Fruit fly (Drosophila melanogaster) whole organism, embryonic: ENCODE data around the gene sau.

Experiments
- Atf3 ChIP-seq: fragments of 200-800 bp; sonication (Bioruptor generic); optimal IDR thresholded peaks from 3 replicates; lab custom pipeline; 2016; ENCODE audit warnings: missing biosample characterization, missing genetic modification characterization
- Bdp1 ChIP-seq: fragments of 200-800 bp; sonication (Bioruptor generic); optimal IDR thresholded peaks from 3 replicates; lab custom pipeline; 2016; ENCODE audit warnings: missing biosample characterization, missing genetic modification characterization
- Blimp-1 ChIP-seq: fragments of 200-800 bp; sonication (Bioruptor generic); optimal IDR thresholded peaks from 3 replicates; lab custom pipeline; 2018; ENCODE audit warnings: missing biosample characterization, missing genetic modification characterization, mild to moderate bottlenecking, moderate library complexity, missing genetic modification reagents
- CG11093 ChIP-seq: fragments of 200-800 bp; sonication (Bioruptor generic); IDR thresholded peaks from 3 replicates; pipeline ENCODE4 v1.3.6; 2022; ENCODE audit warnings: missing biosample characterization, missing genetic modification characterization
- CG12236 ChIP-seq: fragments of 200-800 bp; sonication (Bioruptor generic); optimal IDR thresholded peaks from 2 replicates; lab custom pipeline; 2016; ENCODE audit warnings: missing biosample characterization, missing genetic modification characterization
- CG12744 ChIP-seq: fragments of 200-800 bp; sonication (Bioruptor generic); optimal IDR thresholded peaks from 2 replicates; lab custom pipeline; 2016; ENCODE audit warnings: missing biosample characterization, missing genetic modification characterization
- CG14014 ChIP-seq: fragments of 200-800 bp; sonication (Bioruptor generic); IDR thresholded peaks from 2 replicates; pipeline ENCODE4 v1.3.6; 2022; ENCODE audit warnings: missing biosample characterization, missing genetic modification characterization
- CG15073 ChIP-seq: fragments of 200-800 bp; sonication (Bioruptor generic); optimal IDR thresholded peaks from 2 replicates; lab custom pipeline; 2016; ENCODE audit warnings: missing biosample characterization, missing genetic modification characterization
- CG15696 ChIP-seq: fragments of 200-800 bp; sonication (Bioruptor generic); optimal IDR thresholded peaks from 2 replicates; lab custom pipeline; 2019; ENCODE audit warnings: missing biosample characterization, mild to moderate bottlenecking, missing genetic modification characterization, moderate library complexity
- CG17186 ChIP-seq: fragments of 200-800 bp; sonication (Bioruptor generic); optimal IDR thresholded peaks from 3 replicates; lab custom pipeline; 2017; ENCODE audit warnings: missing biosample characterization, missing genetic modification reagents, missing genetic modification characterization
- CG17568 ChIP-seq: fragments of 200-800 bp; sonication (Bioruptor generic); optimal IDR thresholded peaks from 2 replicates; lab custom pipeline; 2018; ENCODE audit warnings: missing biosample characterization, mild to moderate bottlenecking, missing genetic modification characterization, moderate library complexity
- CG17612 ChIP-seq: fragments of 200-800 bp; sonication (Bioruptor generic); IDR thresholded peaks from 2 replicates; pipeline ENCODE4 v1.3.6; 2022; ENCODE audit warnings: missing biosample characterization, missing genetic modification characterization
- CG31388 ChIP-seq: fragments of 200-800 bp; sonication (Bioruptor generic); optimal IDR thresholded peaks from 2 replicates; lab custom pipeline; 2016; ENCODE audit warnings: missing biosample characterization, missing genetic modification characterization
- CG32772 ChIP-seq: fragments of 200-800 bp; sonication (Bioruptor generic); IDR thresholded peaks from 2 replicates; pipeline ENCODE4 v1.3.6; 2022; ENCODE audit warnings: missing biosample characterization, missing genetic modification characterization
- CG3847 ChIP-seq: fragments of 200-800 bp; sonication (Bioruptor generic); IDR thresholded peaks from 2 replicates; pipeline ENCODE4 v1.3.6; 2022; ENCODE audit warnings: missing biosample characterization, missing genetic modification characterization
- CG4282 ChIP-seq: fragments of 200-800 bp; sonication (Bioruptor generic); optimal IDR thresholded peaks from 2 replicates; lab custom pipeline; 2016; ENCODE audit warnings: missing biosample characterization, missing genetic modification characterization
- CG43689 ChIP-seq: fragments of 200-800 bp; sonication (Bioruptor generic); IDR thresholded peaks from 2 replicates; pipeline ENCODE4 v1.3.6; 2022; ENCODE audit warnings: missing biosample characterization, missing genetic modification characterization
- CG5180 ChIP-seq: fragments of 200-800 bp; sonication (Bioruptor generic); optimal IDR thresholded peaks from 3 replicates; lab custom pipeline; 2017; ENCODE audit warnings: missing biosample characterization, missing genetic modification characterization, mild to moderate bottlenecking, moderate library complexity, missing genetic modification reagents
- CG5245 ChIP-seq: fragments of 200-800 bp; sonication (Bioruptor generic); optimal IDR thresholded peaks from 3 replicates; lab custom pipeline; 2016; ENCODE audit warnings: missing biosample characterization, missing genetic modification characterization
- CG7839 ChIP-seq: fragments of 200-800 bp; sonication (Bioruptor generic); optimal IDR thresholded peaks from 3 replicates; lab custom pipeline; 2018; ENCODE audit warnings: missing biosample characterization, mild to moderate bottlenecking, missing genetic modification characterization, moderate library complexity
- CG7928 ChIP-seq: fragments of 200-800 bp; sonication (Bioruptor generic); optimal IDR thresholded peaks from 2 replicates; lab custom pipeline; 2017; ENCODE audit warnings: missing biosample characterization, mild to moderate bottlenecking, missing genetic modification characterization
- CG7987 ChIP-seq: fragments of 200-800 bp; sonication (Bioruptor generic); optimal IDR thresholded peaks from 2 replicates; lab custom pipeline; 2018; ENCODE audit warnings: missing biosample characterization, mild to moderate bottlenecking, missing genetic modification characterization, moderate library complexity
- CG8089 ChIP-seq: fragments of 200-800 bp; sonication (Bioruptor generic); optimal IDR thresholded peaks from 3 replicates; lab custom pipeline; 2016; ENCODE audit warnings: missing biosample characterization, missing genetic modification characterization
- CG8944 ChIP-seq: fragments of 200-800 bp; sonication (Bioruptor generic); optimal IDR thresholded peaks from 3 replicates; lab custom pipeline; 2016; ENCODE audit warnings: missing biosample characterization, missing genetic modification characterization
- Dfd ChIP-seq, 2 experiments: fragments of >200 bp; optimal IDR thresholded peaks; 2 replicates each; lab custom pipeline; 2017; ENCODE audit warnings: missing biosample characterization in 2 of 2, missing genetic modification characterization in 2 of 2
- Dip2 ChIP-seq: fragments of 200-800 bp; sonication (Bioruptor generic); IDR thresholded peaks from 2 replicates; pipeline ENCODE4 v1.3.6; 2022; ENCODE audit warnings: missing biosample characterization, missing genetic modification characterization
- Dll ChIP-seq: fragments of 200-800 bp; sonication (Bioruptor generic); IDR thresholded peaks from 4 replicates; pipeline ENCODE4 v1.3.6; 2022; ENCODE audit warnings: missing biosample characterization, missing genetic modification characterization; ENCODE audit not compliant: partially characterized antibody
- Dref ChIP-seq: fragments of 200-800 bp; sonication (Bioruptor generic); IDR thresholded peaks from 2 replicates; pipeline ENCODE4 v1.3.6; 2022; ENCODE audit warnings: missing biosample characterization, missing genetic modification characterization
- H2.0 ChIP-seq: fragments of 200-800 bp; sonication (Bioruptor generic); IDR thresholded peaks from 2 replicates; pipeline ENCODE4 v1.3.6; 2022; ENCODE audit warnings: missing biosample characterization, missing genetic modification characterization
- Kr ChIP-seq: fragments of 200-800 bp; sonication (Bioruptor generic); optimal IDR thresholded peaks from 2 replicates; lab custom pipeline; 2017; ENCODE audit warnings: missing biosample characterization, mild to moderate bottlenecking, missing genetic modification characterization
- Mad ChIP-seq: fragments of 200-800 bp; sonication (Bioruptor generic); optimal IDR thresholded peaks from 2 replicates; lab custom pipeline; 2016; ENCODE audit warnings: missing biosample characterization, missing genetic modification characterization
- ab ChIP-seq: fragments of 200-800 bp; sonication (Bioruptor generic); optimal IDR thresholded peaks from 2 replicates; lab custom pipeline; 2016; ENCODE audit warnings: missing biosample characterization, missing genetic modification characterization
- bcd ChIP-seq: fragments of 200-800 bp; sonication (Bioruptor generic); optimal IDR thresholded peaks from 2 replicates; lab custom pipeline; 2017; ENCODE audit warnings: missing biosample characterization, mild to moderate bottlenecking, missing genetic modification characterization
- bowl ChIP-seq: fragments of 200-800 bp; sonication (Bioruptor generic); IDR thresholded peaks from 2 replicates; pipeline ENCODE4 v1.3.6; 2022; ENCODE audit warnings: missing biosample characterization, missing genetic modification characterization
- br ChIP-seq: fragments of >200 bp; optimal IDR thresholded peaks from 2 replicates; lab custom pipeline; 2017
- btn ChIP-seq: fragments of 200-800 bp; sonication (Bioruptor generic); optimal IDR thresholded peaks from 2 replicates; lab custom pipeline; 2016; ENCODE audit warnings: missing biosample characterization, missing genetic modification characterization
- cad ChIP-seq: fragments of >200 bp; optimal IDR thresholded peaks from 2 replicates; lab custom pipeline; 2017; ENCODE audit warnings: missing biosample characterization, missing genetic modification characterization
- ci ChIP-seq: fragments of 200-800 bp; sonication (Bioruptor generic); IDR thresholded peaks from 3 replicates; pipeline ENCODE4 v1.3.6; 2022; ENCODE audit warnings: missing biosample characterization, missing genetic modification characterization
- danr ChIP-seq: fragments of 200-800 bp; sonication (Bioruptor generic); IDR thresholded peaks from 2 replicates; pipeline ENCODE4 v1.3.6; 2022; ENCODE audit warnings: missing biosample characterization, missing genetic modification characterization
- dati ChIP-seq: fragments of 200-800 bp; sonication (Bioruptor generic); IDR thresholded peaks from 2 replicates; pipeline ENCODE4 v1.3.6; 2022; ENCODE audit warnings: missing biosample characterization, missing genetic modification characterization
- disco-r ChIP-seq: fragments of 200-800 bp; sonication (Bioruptor generic); optimal IDR thresholded peaks from 2 replicates; lab custom pipeline; 2016; ENCODE audit warnings: missing biosample characterization, missing genetic modification characterization
- ftz-f1 ChIP-seq: fragments of 200-800 bp; sonication (Bioruptor generic); optimal IDR thresholded peaks from 2 replicates; lab custom pipeline; 2016; ENCODE audit warnings: missing biosample characterization, missing genetic modification characterization
- fu2 ChIP-seq: fragments of 200-800 bp; sonication (Bioruptor generic); optimal IDR thresholded peaks from 2 replicates; lab custom pipeline; 2016; ENCODE audit warnings: missing biosample characterization, missing genetic modification characterization
- nom ChIP-seq: fragments of 200-800 bp; sonication (Bioruptor generic); optimal IDR thresholded peaks from 2 replicates; lab custom pipeline; 2017; ENCODE audit warnings: missing biosample characterization, missing genetic modification characterization, mild to moderate bottlenecking, moderate library complexity, missing genetic modification reagents
- oc ChIP-seq: fragments of 200-800 bp; sonication (Bioruptor generic); optimal IDR thresholded peaks from 2 replicates; lab custom pipeline; 2018; ENCODE audit warnings: missing biosample characterization, mild to moderate bottlenecking, missing genetic modification characterization, moderate library complexity
- phol ChIP-seq: fragments of 200-800 bp; sonication (Bioruptor generic); optimal IDR thresholded peaks from 3 replicates; lab custom pipeline; 2018; ENCODE audit warnings: missing biosample characterization, mild to moderate bottlenecking, missing genetic modification characterization, moderate library complexity
- ranshi ChIP-seq: fragments of 200-800 bp; sonication (Bioruptor generic); IDR thresholded peaks from 2 replicates; pipeline ENCODE4 v1.3.6; 2022; ENCODE audit warnings: missing biosample characterization, missing genetic modification characterization
- sens ChIP-seq: fragments of 200-800 bp; sonication (Bioruptor generic); peaks from one replicate; lab custom pipeline; 2016; ENCODE audit warnings: missing biosample characterization, missing genetic modification characterization
- sqz ChIP-seq: fragments of 200-800 bp; sonication (Bioruptor generic); optimal IDR thresholded peaks from 3 replicates; lab custom pipeline; 2018; ENCODE audit warnings: missing biosample characterization, mild to moderate bottlenecking, missing genetic modification characterization
- usp ChIP-seq: fragments of >200 bp; optimal IDR thresholded peaks from 2 replicates; lab custom pipeline; 2017; ENCODE audit warnings: missing biosample characterization, missing genetic modification characterization

The sau gene

dm6 chr2L:2226259-2227121 is at the start of gene sau, which contains the start of gene CG15387 (continued):
- peak; percentile 88 for TF ChIP-seq Mad
- peak; percentile 86 for TF ChIP-seq Atf3 (GFP tag; lab: Kevin White, UChicago)
- TF ChIP-seq btn (GFP tag; lab: Kevin White, UChicago): peak; percentile 56
- TF ChIP-seq bowl (GFP tag; lab: Robert Waterston, UW): no peak
- peak; percentile 82 for TF ChIP-seq bcd (GFP tag; lab: Kevin White, UChicago)
- peak; percentile 53 for TF ChIP-seq ftz-f1 (GFP tag; lab: Kevin White, UChicago)
- TF ChIP-seq sens (GFP tag; lab: Kevin White, UChicago): peak; percentile 99
- TF ChIP-seq CG17568 (GFP tag; lab: Kevin White, UChicago): peak; percentile 76
- no peak for TF ChIP-seq Dip2 (GFP tag; lab: Robert Waterston, UW)
- peak; percentile 85 for TF ChIP-seq CG7839 (tag; lab: Kevin White, UChicago)
- 0 out of 2 replicates have a peak, but pooled peaks have one; percentile 29 for TF ChIP-seq dati (GFP tag; lab: Robert Waterston, UW)
- peak; percentile 54 for TF ChIP-seq CG7928 (GFP tag; lab: Kevin White, UChicago)
- TF ChIP-seq CG4282 (GFP tag; lab: Kevin White, UChicago): peak; percentile 88
- peak; percentile 90 for TF ChIP-seq CG12744 (GFP tag; lab: Kevin White, UChicago)
- peak; percentile 82 for TF ChIP-seq ranshi
- TF ChIP-seq CG31388 (GFP tag; lab: Kevin White, UChicago): peak; percentile 73
- TF ChIP-seq CG43689: peak; percentile 64
- peak; percentile 89 for TF ChIP-seq ci (GFP tag; lab: Robert Waterston, UW)
- peak; percentile 71 for TF ChIP-seq CG5245 (GFP tag; lab: Kevin White, UChicago)
- peak; percentile 60 for TF ChIP-seq oc (tag; lab: Kevin White, UChicago)
- no peak for TF ChIP-seq ab (GFP tag; lab: Kevin White, UChicago)
- peak; percentile 72 for TF ChIP-seq CG11093 (GFP tag; lab: Robert Waterston, UW)
- TF ChIP-seq CG12236 (GFP tag; lab: Kevin White, UChicago): peak; percentile 78
- peak; percentile 89 for TF ChIP-seq CG3847
- peak; percentile 83 for TF ChIP-seq CG8089
- TF ChIP-seq Dref (GFP tag; lab: Robert Waterston, UW): peak; percentile 49
- no peak for TF ChIP-seq Kr (GFP tag; lab: Kevin White, UChicago)
- TF ChIP-seq CG7987 (GFP tag; lab: Kevin White, UChicago): peak; percentile 63
- peak; percentile 75 for TF ChIP-seq Bdp1 (GFP tag; lab: Kevin White, UChicago)
- peak; percentile 96 for TF ChIP-seq Dll
- TF ChIP-seq CG17612: 0 out of 2 replicates have a peak, but pooled peaks have one; percentile 35
- peak; percentile 75 for TF ChIP-seq CG32772 (GFP tag; lab: Robert Waterston, UW)
- TF ChIP-seq CG15696 (tag; lab: Kevin White, UChicago): peak; percentile 86
- no peak for TF ChIP-seq cad (GFP tag; lab: Kevin White, UChicago)
- peak; percentile 49 for TF ChIP-seq CG15073 (GFP tag; lab: Kevin White, UChicago)
- TF ChIP-seq Blimp-1 (GFP tag; lab: Kevin White, UChicago): peak; percentile 80
- peak; percentile 82 for TF ChIP-seq CG14014 (GFP tag; lab: Robert Waterston, UW)
- TF ChIP-seq usp (GFP tag; lab: Kevin White, UChicago): no peak
- no peak for TF ChIP-seq br (lab: Kevin White, UChicago)
- TF ChIP-seq H2.0 (GFP tag; lab: Robert Waterston, UW): peak; percentile 85
- TF ChIP-seq CG17186 (GFP tag; lab: Kevin White, UChicago): peak; percentile 79
- peak; percentile 65 for TF ChIP-seq sqz (GFP tag; lab: Kevin White, UChicago)
- TF ChIP-seq CG8944 (GFP tag; lab: Kevin White, UChicago): peak; percentile 93
- TF ChIP-seq Dfd (GFP tag; optimal IDR thresholded peaks at IDR 0.05; lab: Kevin White, UChicago): no peak
- TF ChIP-seq disco-r (GFP tag; lab: Kevin White, UChicago): peak; percentile 84
- peak; percentile 58 for TF ChIP-seq danr
- peak; percentile 91 for TF ChIP-seq fu2
- TF ChIP-seq phol (tag; lab: Kevin White, UChicago): peak; percentile 88
- peak; percentile 63 for TF ChIP-seq CG5180
- TF ChIP-seq nom (GFP tag; lab: Kevin White, UChicago): peak; percentile 38
